Worm (Caenorhabditis elegans): ENCODE measurements around the gene C09F9.1.

- no peak for TF ChIP-seq alr-1 (tag; optimal IDR thresholded peaks at IDR 0.05; ENCODE audit: borderline replicate concordance)
- peak; percentile 86 for TF ChIP-seq blmp-1 (tag; optimal IDR thresholded peaks at IDR 0.05)
- TF ChIP-seq mdl-1 (tag; optimal IDR thresholded peaks at IDR 0.05): no peak
- no peak for TF ChIP-seq nhr-237 (tag; optimal IDR thresholded peaks at IDR 0.05)
- no peak for TF ChIP-seq unc-130 (tag; optimal IDR thresholded peaks at IDR 0.05)
- no peak for TF ChIP-seq lin-39 (tag; optimal IDR thresholded peaks at IDR 0.05)
- TF ChIP-seq ama-1 (optimal IDR thresholded peaks at IDR 0.05): no peak
- TF ChIP-seq zag-1 (tag; optimal IDR thresholded peaks at IDR 0.05): no peak
- no peak for TF ChIP-seq tbx-2 (tag; optimal IDR thresholded peaks at IDR 0.05)
These were observed 24.5 kb upstream of the C09F9.1 start for ce11 chrII:14673636-14674035.
